Worm (Caenorhabditis elegans): ENCODE data around the gene R11D1.3.

- TF ChIP-seq nhr-237 (tag; optimal IDR thresholded peaks at IDR 0.05) = no peak
- TF ChIP-seq lin-13 (tag; optimal IDR thresholded peaks at IDR 0.05) = no peak
- no peak for TF ChIP-seq zip-8 (tag; optimal IDR thresholded peaks at IDR 0.05)
- no peak for TF ChIP-seq lin-32 (GFP tag; optimal IDR thresholded peaks at IDR 0.05)
- no peak for TF ChIP-seq mep-1 (tag; optimal IDR thresholded peaks at IDR 0.05)
- TF ChIP-seq pha-4 (tag; optimal IDR thresholded peaks at IDR 0.05) = no peak
These were observed 6.7 kb upstream of the R11D1.3 start, which contains the start of gene str-181 for ce11 chrV:12718622-12719021.

All from whole organism, mixed stage, embryonic.